Worm (Caenorhabditis elegans): Measurements from ENCODE around the gene trk-1.

Gene trk-1

DNA sequence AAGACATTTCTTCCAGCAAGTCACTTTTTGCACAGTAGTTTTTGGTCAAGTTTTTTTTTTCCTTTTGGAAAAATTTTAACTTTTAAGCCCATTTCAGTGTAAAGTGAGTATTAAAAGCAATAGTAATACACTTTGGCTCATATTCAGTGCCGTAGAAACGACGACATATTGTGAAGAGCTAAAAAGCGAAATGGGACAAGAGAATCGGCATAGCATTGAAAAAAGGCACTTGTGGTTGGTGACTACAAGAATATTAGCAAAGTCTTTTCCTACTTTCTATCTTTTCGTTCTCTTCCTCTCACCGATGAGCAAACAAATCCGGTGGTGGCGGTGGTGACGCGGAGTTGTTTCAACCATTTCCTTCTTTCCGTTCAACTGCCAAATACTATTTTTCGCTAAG is 19.9 kb downstream of the trk-1 start, which contains the start of gene acs-22:
Gene acs-22, plus strand, starts transcription at position 301 of the 400 bp plus-strand sequence.
- TF ChIP-seq madf-10 (tag; optimal IDR thresholded peaks at IDR 0.05) (no peak), hsf-1 (GFP tag; IDR thresholded peaks at IDR 0.05) (no peak), hrde-1 (tag; optimal IDR thresholded peaks at IDR 0.05; ENCODE audit: borderline replicate concordance) (no peak), atf-7 (tag; optimal IDR thresholded peaks at IDR 0.05) (no peak), C06A6.2 (GFP tag; conservative IDR thresholded peaks at IDR 0.05) (no peak), B0019.2 (GFP tag; conservative IDR thresholded peaks at IDR 0.05) (no peak), snpc-3.4 (tag; optimal IDR thresholded peaks at IDR 0.05) (no peak), K12H6.12 (tag; optimal IDR thresholded peaks at IDR 0.05) (no peak), F49E8.2 (tag; optimal IDR thresholded peaks at IDR 0.05; ENCODE audit: insufficient read depth) (no peak), lsy-27 (tag; optimal IDR thresholded peaks at IDR 0.05; ENCODE audit: borderline replicate concordance, insufficient read depth) (no peak), lir-1 (GFP tag; conservative IDR thresholded peaks at IDR 0.05) (no peak)

- TF ChIP-seq nhr-120 (GFP tag; IDR thresholded peaks at IDR 0.05), result no peak
These were observed 21.1 kb downstream of the trk-1 start for ce11 chrX:8929688-8930087.

DNA sequence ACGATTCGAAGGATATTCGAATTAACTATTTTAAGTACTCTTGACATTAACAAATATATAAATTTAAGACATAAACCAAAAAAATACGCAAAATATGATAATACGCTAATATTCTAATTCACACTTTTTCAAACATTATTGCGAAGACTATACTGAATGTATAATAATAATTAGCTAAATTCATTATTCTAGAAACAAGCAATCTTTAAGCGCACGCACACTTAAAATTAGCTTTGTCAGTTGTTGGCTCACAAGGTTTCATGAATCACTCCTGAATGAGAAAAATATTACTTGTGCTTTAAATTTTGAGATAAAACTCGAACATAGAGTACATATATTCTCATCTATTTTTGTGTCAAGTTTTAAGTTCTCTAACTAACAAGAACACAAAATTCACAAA is 23.9 kb downstream of the trk-1 start:
- TF ChIP-seq let-607 (tag; optimal IDR thresholded peaks at IDR 0.05) (no peak), madf-10 (tag; optimal IDR thresholded peaks at IDR 0.05) (no peak), ekl-4 (GFP tag; IDR thresholded peaks at IDR 0.05) (no peak), mel-28 (tag; optimal IDR thresholded peaks at IDR 0.05; ENCODE audit: borderline replicate concordance) (no peak)

- TF ChIP-seq let-526 (GFP tag; IDR thresholded peaks at IDR 0.05) (no peak), unc-130 (GFP tag; optimal IDR thresholded peaks at IDR 0.05) (no peak), akir-1 (GFP tag; optimal IDR thresholded peaks at IDR 0.05) (no peak), rpc-1 (optimal IDR thresholded peaks at IDR 0.05) (no peak), rpc-1 (tag; optimal IDR thresholded peaks at IDR 0.05) (no peak), sea-2 (GFP tag; IDR thresholded peaks at IDR 0.05) (no peak), lin-35 (GFP tag; optimal IDR thresholded peaks at IDR 0.05) (no peak), mel-28 (tag; optimal IDR thresholded peaks at IDR 0.05; ENCODE audit: borderline replicate concordance) (no peak), Y53F4B.3 (GFP tag; IDR thresholded peaks at IDR 0.05) (no peak), tlf-1 (GFP tag; optimal IDR thresholded peaks at IDR 0.05) (no peak)
These were observed 24.4 kb downstream of the trk-1 start for ce11 chrX:8926341-8926740.

DNA sequence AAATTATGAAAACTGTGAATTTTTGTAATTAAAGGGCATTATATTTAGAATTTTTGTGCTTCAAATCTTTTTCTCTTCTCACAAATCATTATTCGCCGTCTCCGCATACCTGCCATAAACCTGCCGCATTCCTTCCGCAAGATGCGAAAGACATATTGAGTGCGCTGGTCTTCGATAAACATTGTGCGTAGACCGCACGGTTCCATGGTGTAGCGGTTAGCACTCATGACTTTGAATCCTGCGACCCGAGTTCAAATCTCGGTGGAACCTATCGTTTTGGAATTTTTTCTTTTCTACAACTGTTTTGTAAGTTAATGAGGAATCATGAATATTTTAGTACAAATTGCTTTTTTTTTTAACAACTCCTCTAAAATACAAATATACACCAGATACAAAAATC is 25.3 kb downstream of the trk-1 start:
- peak; percentile 50 for TF ChIP-seq him-1 (tag; optimal IDR thresholded peaks at IDR 0.05)
- TF ChIP-seq madf-10 (tag; optimal IDR thresholded peaks at IDR 0.05), result peak; percentile 27
- TF ChIP-seq egl-44 (GFP tag; IDR thresholded peaks at IDR 0.05), result peak; percentile 38; the same call in 1 of the 2 replicates
- no peak for TF ChIP-seq chd-7 (tag; optimal IDR thresholded peaks at IDR 0.05)
- no peak for TF ChIP-seq atf-7 (tag; optimal IDR thresholded peaks at IDR 0.05)
- no peak for TF ChIP-seq attf-6 (GFP tag; IDR thresholded peaks at IDR 0.05)
- TF ChIP-seq sptf-2 (GFP tag; optimal IDR thresholded peaks at IDR 0.05), result no peak
- no peak for TF ChIP-seq zim-3 (tag; optimal IDR thresholded peaks at IDR 0.05)
- peak; percentile 66 for TF ChIP-seq pbrm-1 (GFP tag; IDR thresholded peaks at IDR 0.05)
- TF ChIP-seq ztf-25 (GFP tag; IDR thresholded peaks at IDR 0.05), result peak; percentile 83; the same call in 1 of the 2 replicates
- no peak for TF ChIP-seq nfya-2 (GFP tag; IDR thresholded peaks at IDR 0.05)
- TF ChIP-seq ceh-27 (GFP tag; optimal IDR thresholded peaks at IDR 0.05), result no peak
- TF ChIP-seq ets-4 (GFP tag; optimal IDR thresholded peaks at IDR 0.05), result no peak
- TF ChIP-seq ztf-3 (GFP tag; optimal IDR thresholded peaks at IDR 0.05), result no peak
- TF ChIP-seq F37B4.10 (GFP tag; IDR thresholded peaks at IDR 0.05), result no peak
- no peak for TF ChIP-seq somi-1 (GFP tag; optimal IDR thresholded peaks at IDR 0.05)
- no peak for TF ChIP-seq xnd-1 (tag; optimal IDR thresholded peaks at IDR 0.05)
- no peak for TF ChIP-seq gei-17 (GFP tag; optimal IDR thresholded peaks at IDR 0.05)
- TF ChIP-seq tlf-1 (GFP tag; optimal IDR thresholded peaks at IDR 0.05), result peak; percentile 25
- TF ChIP-seq let-526 (GFP tag; IDR thresholded peaks at IDR 0.05), result no peak
- no peak for TF ChIP-seq Y56A3A.18 (GFP tag; IDR thresholded peaks at IDR 0.05)
- no peak for TF ChIP-seq C17E4.6 (GFP tag; IDR thresholded peaks at IDR 0.05)

Measured in whole organism, young adult.